Fruit fly (Drosophila melanogaster) whole organism, wandering third instar larva: ENCODE data around the gene CG18666.
A peak's percentile ranks its signal among the peaks of the same experiment; 100 is the strongest.

ENCODE experiments used
- Abd-B ChIP-seq: fragments of >200 bp; optimal IDR thresholded peaks from 2 replicates; lab custom pipeline; 2017; ENCODE audit warnings: missing biosample characterization, missing genetic modification characterization
- CrebA ChIP-seq: fragments of 200-800 bp; sonication (Bioruptor generic); optimal IDR thresholded peaks from 2 replicates; lab custom pipeline; 2016; ENCODE audit warnings: missing biosample characterization, mild to moderate bottlenecking, missing genetic modification characterization, borderline replicate concordance
- Dfd ChIP-seq: fragments of >200 bp; optimal IDR thresholded peaks from 2 replicates; lab custom pipeline; 2017; ENCODE audit warnings: missing biosample characterization, missing genetic modification characterization
- Jra ChIP-seq: sonication (Bioruptor generic); optimal IDR thresholded peaks from 2 replicates; lab custom pipeline; 2016; ENCODE audit warnings: missing biosample characterization, missing genetic modification characterization
- Myc ChIP-seq: fragments of >200 bp; optimal IDR thresholded peaks from 2 replicates; lab custom pipeline; 2017
- N ChIP-seq: fragments of >200 bp; optimal IDR thresholded peaks from 2 replicates; lab custom pipeline; 2018; ENCODE audit warnings: missing biosample characterization, missing external identifiers, missing genetic modification characterization
- foxo ChIP-seq, 2 experiments: fragments of 200-800 bp; sonication (Bioruptor generic); optimal IDR thresholded peaks; 2 replicates in 1 of 2; 3 replicates in 1 of 2; lab custom pipeline; 2016 to 2017; ENCODE audit warnings: missing biosample characterization in 2 of 2, missing genetic modification characterization in 2 of 2
- jim ChIP-seq: fragments of 175-275, 200-325 bp; sonication (Bioruptor generic); optimal IDR thresholded peaks from 2 replicates; lab custom pipeline; 2016; ENCODE audit warnings: missing biosample characterization, mild to moderate bottlenecking, missing genetic modification characterization
- rgr ChIP-seq: fragments of 200-800 bp; sonication (Bioruptor generic); optimal IDR thresholded peaks from 3 replicates; lab custom pipeline; 2016; ENCODE audit warnings: missing biosample characterization, mild to moderate bottlenecking, missing genetic modification characterization

Gene CG18666

DNA sequence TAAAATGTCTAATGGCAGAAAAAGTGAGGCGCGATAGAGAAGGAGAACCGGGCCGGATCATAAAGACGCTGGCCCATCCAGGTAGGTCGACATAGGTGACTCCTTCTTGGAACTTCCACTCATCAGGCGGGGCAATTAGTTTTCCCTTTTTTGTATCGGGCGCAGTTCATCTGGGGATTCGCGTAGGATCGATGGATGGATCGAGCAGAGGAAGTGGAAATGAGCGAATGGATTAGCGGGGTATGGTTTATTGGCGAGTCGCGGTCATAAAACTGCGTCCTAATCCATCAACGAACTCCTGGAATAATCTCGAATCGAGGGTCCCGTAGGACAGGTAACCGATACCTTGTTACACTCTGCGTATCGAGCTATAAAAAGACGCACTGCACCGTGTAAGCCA, 40.5 kb downstream of the CG18666 start, which contains the start of gene CG43725:
CG43725 (plus strand) TSS at position 400 of the 400 bp plus-strand sequence.
- TF ChIP-seq Abd-B (GFP tag; lab: Kevin White, UChicago) = no peak
- no peak for TF ChIP-seq foxo (GFP tag; optimal IDR thresholded peaks at IDR 0.05; lab: Kevin White, UChicago)
- no peak for TF ChIP-seq CrebA (GFP tag; lab: Kevin White, UChicago)
- TF ChIP-seq N (GFP tag; lab: Kevin White, UChicago) = no peak

DNA sequence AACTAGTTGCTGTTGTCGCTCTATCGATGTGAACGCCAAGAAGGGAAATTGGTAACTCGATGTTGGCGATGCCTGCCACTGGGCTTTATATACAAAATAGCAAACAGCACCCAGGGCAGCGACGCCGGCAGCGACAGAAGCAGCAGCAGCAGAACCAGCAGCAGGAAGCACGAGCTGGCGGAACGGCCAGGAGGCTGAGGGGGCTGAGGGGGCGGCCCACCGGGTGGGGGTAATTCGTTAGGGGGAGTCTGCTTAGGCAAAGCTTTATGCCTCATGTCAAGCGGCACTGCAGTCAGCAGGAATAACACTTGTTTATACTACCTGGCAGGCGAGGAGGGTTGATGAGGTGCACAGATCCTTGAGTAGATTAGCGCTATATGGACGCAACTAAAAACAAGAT, 46.7 kb downstream of the CG18666 start, which contains the start of gene AstC:
AstC (minus strand) TSS at position 63 of the 400 bp plus-strand sequence.
- TF ChIP-seq Dfd (GFP tag; lab: Kevin White, UChicago) (peak; percentile 98), rgr (GFP tag; lab: Kevin White, UChicago) (no peak)

DNA sequence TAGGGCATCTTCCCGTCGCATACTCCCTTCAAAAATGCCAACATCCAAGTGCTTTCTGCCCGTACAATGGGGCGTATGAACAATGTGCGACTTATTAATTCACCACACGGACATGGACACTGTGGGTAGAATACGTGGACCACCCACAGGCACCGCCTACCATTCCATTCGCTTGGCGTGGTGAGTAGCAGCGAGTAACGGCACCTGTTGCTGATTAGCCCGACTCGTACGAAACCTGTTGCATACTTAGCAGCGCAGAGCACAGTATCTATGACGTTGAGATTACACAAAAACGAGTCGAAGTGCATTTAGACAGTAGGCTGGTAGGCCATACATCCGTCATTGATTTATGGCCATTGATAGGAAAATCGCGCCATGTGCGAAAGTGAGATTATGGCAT, 47.4 kb downstream of the CG18666 start:
- TF ChIP-seq jim (GFP tag; lab: Kevin White, UChicago) = no peak
- no peak for TF ChIP-seq foxo (GFP tag; optimal IDR thresholded peaks at IDR 0.05; lab: Kevin White, UChicago)
- no peak for TF ChIP-seq Jra (GFP tag; lab: Kevin White, UChicago)
- TF ChIP-seq Myc (lab: Kevin White, UChicago) = peak; percentile 6
